Fruit fly (Drosophila melanogaster) whole organism: ENCODE results near the gene Coq7.

ENCODE experiments used
- CG8478 ChIP-seq: fragments of >200 bp; optimal IDR thresholded peaks from 2 replicates; lab custom pipeline; 2018; ENCODE audit warnings: inconsistent platforms
- Dll ChIP-seq: fragments of >200 bp; optimal IDR thresholded peaks from 2 replicates; lab custom pipeline; 2017
- EcR ChIP-seq, 2 experiments: fragments of >200 bp; optimal IDR thresholded peaks; 2 replicates each; lab custom pipeline; 2017; ENCODE audit warnings: missing biosample characterization in 2 of 2, missing genetic modification characterization in 2 of 2, missing genetic modification reagents in 2 of 2
- pan ChIP-seq: fragments of >200 bp; optimal IDR thresholded peaks from 2 replicates; lab custom pipeline; 2017
- psq ChIP-seq: fragments of >200 bp; optimal IDR thresholded peaks from 2 replicates; lab custom pipeline; 2017
- usp ChIP-seq: fragments of >200 bp; optimal IDR thresholded peaks from 2 replicates; lab custom pipeline; 2017; ENCODE audit warnings: missing biosample characterization, missing genetic modification characterization, mixed read lengths

The Coq7 gene

dm6 chrX:6744088-6744487 is 26.9 kb upstream of the Coq7 start, which contains the start of gene RpL17:
RpL17 (minus strand) TSS chrX:6744238.
- TF ChIP-seq CG8478 (no peak), EcR (GFP tag; optimal IDR thresholded peaks at IDR 0.05; lab: Kevin White, UChicago) (no peak), pan (lab: Kevin White, UChicago) (no peak), Dll (lab: Kevin White, UChicago) (no peak), psq (lab: Kevin White, UChicago) (no peak), usp (no peak)

- TF ChIP-seq CG8478, result no peak
- no peak for TF ChIP-seq psq (lab: Kevin White, UChicago)
- no peak for TF ChIP-seq pan (lab: Kevin White, UChicago)
- TF ChIP-seq usp, result no peak
Measured at dm6 chrX:6745547-6745946, 25.5 kb upstream of the Coq7 start.

- no peak for TF ChIP-seq pan (lab: Kevin White, UChicago)
- TF ChIP-seq EcR (GFP tag; optimal IDR thresholded peaks at IDR 0.05; lab: Kevin White, UChicago), result no peak
- TF ChIP-seq psq (lab: Kevin White, UChicago), result no peak
Measured at dm6 chrX:6746221-6746620, 24.8 kb upstream of the Coq7 start.

dm6 chrX:6747244-6747643 is 23.8 kb upstream of the Coq7 start, which contains the start of gene CG14439:
CG14439 (plus strand) TSS chrX:6747544.
- TF ChIP-seq CG8478 (no peak), psq (lab: Kevin White, UChicago) (no peak), EcR (GFP tag; optimal IDR thresholded peaks at IDR 0.05; lab: Kevin White, UChicago) (no peak), pan (lab: Kevin White, UChicago) (no peak), Dll (lab: Kevin White, UChicago) (no peak), usp (no peak)

- TF ChIP-seq CG8478, result no peak
- TF ChIP-seq psq (lab: Kevin White, UChicago), result no peak
- TF ChIP-seq Dll (lab: Kevin White, UChicago), result no peak
- no peak for TF ChIP-seq EcR (GFP tag; optimal IDR thresholded peaks at IDR 0.05; lab: Kevin White, UChicago)
- TF ChIP-seq usp, result no peak
- TF ChIP-seq pan (lab: Kevin White, UChicago), result no peak
Measured at dm6 chrX:6751964-6752363, 19.1 kb upstream of the Coq7 start.

dm6 chrX:6756175-6756718 is 14.8 kb upstream of the Coq7 start, which contains the start of gene sov:
sov (plus strand) TSS chrX:6756322.
- no peak for TF ChIP-seq usp
- no peak for TF ChIP-seq EcR (GFP tag; optimal IDR thresholded peaks at IDR 0.05; lab: Kevin White, UChicago)
- TF ChIP-seq CG8478, result no peak
- no peak for TF ChIP-seq pan (lab: Kevin White, UChicago)
- TF ChIP-seq psq (lab: Kevin White, UChicago), result no peak
- no peak for TF ChIP-seq Dll (lab: Kevin White, UChicago)

- TF ChIP-seq EcR (GFP tag; optimal IDR thresholded peaks at IDR 0.05; lab: Kevin White, UChicago), result no peak
- TF ChIP-seq usp, result no peak
- no peak for TF ChIP-seq Dll (lab: Kevin White, UChicago)
- no peak for TF ChIP-seq psq (lab: Kevin White, UChicago)
- TF ChIP-seq CG8478, result no peak
- TF ChIP-seq pan (lab: Kevin White, UChicago), result no peak
Measured at dm6 chrX:6759184-6759965, 11.7 kb upstream of the Coq7 start.

- TF ChIP-seq usp (no peak), pan (lab: Kevin White, UChicago) (no peak), psq (lab: Kevin White, UChicago) (no peak), EcR (GFP tag; optimal IDR thresholded peaks at IDR 0.05; lab: Kevin White, UChicago) (no peak), Dll (lab: Kevin White, UChicago) (no peak), CG8478 (no peak)
Measured at dm6 chrX:6775622-6776021, 4.6 kb downstream of the Coq7 start.

dm6 chrX:6776274-6776673 is 5.2 kb downstream of the Coq7 start:
- no peak for TF ChIP-seq psq (lab: Kevin White, UChicago)
- TF ChIP-seq Dll (lab: Kevin White, UChicago), result no peak
- TF ChIP-seq EcR (GFP tag; optimal IDR thresholded peaks at IDR 0.05; lab: Kevin White, UChicago), result no peak
- no peak for TF ChIP-seq CG8478
- no peak for TF ChIP-seq usp
- no peak for TF ChIP-seq pan (lab: Kevin White, UChicago)

dm6 chrX:6776934-6777333 is 5.9 kb downstream of the Coq7 start:
- TF ChIP-seq EcR (GFP tag; optimal IDR thresholded peaks at IDR 0.05; lab: Kevin White, UChicago) (no peak), psq (lab: Kevin White, UChicago) (no peak), usp (no peak), Dll (lab: Kevin White, UChicago) (no peak), pan (lab: Kevin White, UChicago) (no peak), CG8478 (no peak)

dm6 chrX:6777394-6777793 is 6.4 kb downstream of the Coq7 start:
- TF ChIP-seq usp (no peak), Dll (lab: Kevin White, UChicago) (no peak), EcR (GFP tag; optimal IDR thresholded peaks at IDR 0.05; lab: Kevin White, UChicago) (no peak), pan (lab: Kevin White, UChicago) (no peak), CG8478 (no peak)

- TF ChIP-seq Dll (lab: Kevin White, UChicago), result no peak
- no peak for TF ChIP-seq usp
- TF ChIP-seq EcR (GFP tag; optimal IDR thresholded peaks at IDR 0.05; lab: Kevin White, UChicago), result no peak
- peak; percentile 55 for TF ChIP-seq pan (lab: Kevin White, UChicago)
- TF ChIP-seq CG8478, result no peak
- no peak for TF ChIP-seq psq (lab: Kevin White, UChicago)
Measured at dm6 chrX:6778068-6778467, 7.0 kb downstream of the Coq7 start.
